Worm (Caenorhabditis elegans) whole organism, L4 larva: ENCODE data around the gene C16C4.17.

Experiments
- ZK337.2 ChIP-seq: fragments of 200-800 bp; sonication (Bioruptor generic); IDR thresholded peaks from 2 replicates; pipeline ENCODE4 v1.3.6; 2022; ENCODE audit warnings: missing genetic modification reagents, missing genetic modification characterization, missing compliant biosample characterization
- aly-2 ChIP-seq: sonication (generic microtip); optimal IDR thresholded peaks from 2 replicates; lab custom pipeline; 2018; ENCODE audit warnings: missing biosample characterization, missing genetic modification characterization
- ama-1 ChIP-seq: fragments of 150-350 bp; optimal IDR thresholded peaks from 2 replicates; lab custom pipeline; 2014; ENCODE audit warnings: inconsistent platforms, mixed read lengths
- fos-1 ChIP-seq: fragments of 150-350 bp; optimal IDR thresholded peaks from 2 replicates; lab custom pipeline; 2014; ENCODE audit warnings: missing biosample characterization, missing genetic modification characterization
- hlh-30 ChIP-seq: sonication (generic microtip); optimal IDR thresholded peaks from 2 replicates; lab custom pipeline; 2017; ENCODE audit warnings: antibody characterized with exemption, mild to moderate bottlenecking, missing genetic modification characterization, missing compliant biosample characterization; ENCODE audit not compliant: insufficient read depth
- pha-4 ChIP-seq, 2 experiments: fragments of 150-350 bp in 1 of 2; fragments of 200-800 bp in 1 of 2; sonication (Bioruptor generic) in 1 of 2; IDR thresholded peaks in 1 of 2; optimal IDR thresholded peaks in 1 of 2; 2 replicates each; pipeline versions ENCODE4 v1.3.6 to Lab custom; 2014 to 2022; ENCODE audit warnings: missing genetic modification characterization in 2 of 2, missing genetic modification reagents in 2 of 2, missing biosample characterization in 1 of 2, missing compliant biosample characterization in 1 of 2
- php-3 ChIP-seq: fragments of 200-800 bp; sonication (Bioruptor generic); IDR thresholded peaks from 2 replicates; pipeline ENCODE4 v1.3.6; 2022; ENCODE audit warnings: missing genetic modification reagents, missing genetic modification characterization, missing compliant biosample characterization
- pqm-1 ChIP-seq: sonication (generic microtip); optimal IDR thresholded peaks from 2 replicates; lab custom pipeline; 2017; ENCODE audit warnings: missing biosample characterization, missing genetic modification characterization
- snpc-1.2 ChIP-seq: fragments of 200-800 bp; sonication (Bioruptor generic); IDR thresholded peaks from 2 replicates; pipeline ENCODE4 v1.3.6; 2022; ENCODE audit warnings: missing genetic modification reagents, missing genetic modification characterization, missing compliant biosample characterization
- snpc-4 ChIP-seq: fragments of 150-350 bp; optimal IDR thresholded peaks from 2 replicates; lab custom pipeline; 2014; ENCODE audit warnings: missing biosample characterization, missing genetic modification characterization
- unc-39 ChIP-seq: sonication (generic microtip); optimal IDR thresholded peaks from 2 replicates; lab custom pipeline; 2017; ENCODE audit warnings: missing biosample characterization, missing genetic modification characterization

DNA sequence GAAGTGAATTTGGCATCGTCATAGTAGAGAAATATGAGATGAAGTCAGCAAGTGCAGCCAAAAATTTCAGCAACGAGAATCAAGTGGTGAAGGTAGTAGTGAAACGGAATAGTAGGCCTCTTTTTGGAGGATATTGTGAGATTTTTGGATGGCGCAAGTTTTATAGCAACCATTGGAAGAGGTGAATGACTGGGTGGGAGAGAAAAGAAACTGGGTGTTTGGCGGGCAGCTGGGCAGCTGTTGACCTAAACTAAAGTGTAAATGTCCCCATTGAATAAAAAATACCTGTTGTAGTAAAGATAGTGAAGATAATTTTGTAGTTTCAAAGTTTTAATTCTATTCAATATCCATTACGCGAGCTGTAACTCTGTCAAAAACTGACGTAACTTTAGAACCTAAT is 48.3 kb upstream of the C16C4.17 start:
- TF ChIP-seq pha-4 (GFP tag; IDR thresholded peaks at IDR 0.05; lab: Robert Waterston, UW) = no peak
- no peak for TF ChIP-seq pha-4 (tag; optimal IDR thresholded peaks at IDR 0.05; lab: Kevin White, UChicago)
- no peak for TF ChIP-seq hlh-30
- TF ChIP-seq unc-39 = no peak
- no peak for TF ChIP-seq ama-1 (lab: Kevin White, UChicago)
- no peak for TF ChIP-seq pqm-1 (tag; lab: Kevin White, UChicago)
- TF ChIP-seq ZK337.2 (GFP tag; lab: Robert Waterston, UW) = no peak
- TF ChIP-seq fos-1 (tag; lab: Kevin White, UChicago) = no peak
- no peak for TF ChIP-seq php-3
- TF ChIP-seq aly-2 (tag; lab: Kevin White, UChicago) = no peak
- TF ChIP-seq snpc-1.2 (GFP tag; lab: Robert Waterston, UW) = no peak
- no peak for TF ChIP-seq snpc-4 (tag; lab: Kevin White, UChicago)
